Fruit fly (Drosophila melanogaster): ENCODE measurements around the gene CG10979.

CG10979 gene

dm6 chr3R:5778731-5779593 is 15.5 kb upstream of the CG10979 start, which contains the start of gene jagn (continued):
- TF ChIP-seq CG8119 (GFP tag; IDR thresholded peaks at IDR 0.05) (no peak), CG31627 (GFP tag; optimal IDR thresholded peaks at IDR 0.05) (peak; percentile 73), vri (GFP tag; optimal IDR thresholded peaks at IDR 0.05) (no peak), cyc (GFP tag; optimal IDR thresholded peaks at IDR 0.05) (peak; percentile 54), Met (GFP tag; optimal IDR thresholded peaks at IDR 0.05) (peak; percentile 63), lz (GFP tag; optimal IDR thresholded peaks at IDR 0.05) (peak; percentile 58), achi (GFP tag; optimal IDR thresholded peaks at IDR 0.05) (peak; percentile 49), Eip93F (GFP tag; optimal IDR thresholded peaks at IDR 0.05) (no peak), CG7368 (GFP tag; optimal IDR thresholded peaks at IDR 0.05) (no peak), Hr38 (GFP tag; optimal IDR thresholded peaks at IDR 0.05) (no peak), CG1621 (tag; optimal IDR thresholded peaks at IDR 0.05) (no peak), CG3032 (tag; optimal IDR thresholded peaks at IDR 0.05) (peak; percentile 20)

DNA sequence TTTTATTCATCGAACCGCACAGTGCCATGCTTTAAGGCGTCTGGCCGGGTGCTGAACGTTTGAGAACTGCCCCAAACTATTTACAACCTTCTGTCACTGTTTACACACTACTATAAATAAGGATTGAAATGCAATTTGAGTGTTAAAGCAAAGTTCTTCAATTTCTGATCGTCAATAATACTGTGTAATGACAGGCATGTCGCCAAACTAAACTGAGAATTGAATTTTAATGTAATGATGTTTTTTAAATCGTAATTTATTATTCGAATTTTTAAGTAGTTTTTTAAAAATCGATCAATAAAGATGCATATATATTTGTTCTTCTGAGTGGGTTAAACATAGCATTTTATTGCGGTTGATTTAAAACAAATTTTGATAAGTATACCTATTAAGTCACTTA is 13.5 kb upstream of the CG10979 start, which contains the start of gene CG2082:
TSS of gene CG2082 (minus strand) at position 101 of the 400 bp plus-strand sequence.
- TF ChIP-seq CG6792 (GFP tag; optimal IDR thresholded peaks at IDR 0.05) (no peak), fd85E (GFP tag; optimal IDR thresholded peaks at IDR 0.05) (no peak)

dm6 chr3R:5781462-5781861 is 13.0 kb upstream of the CG10979 start, which contains the start of gene kat-60L1:
kat-60L1 (plus strand) TSS chr3R:5781762.
- no peak for TF ChIP-seq Hr39 (GFP tag; optimal IDR thresholded peaks at IDR 0.05)
- TF ChIP-seq OdsH (GFP tag; optimal IDR thresholded peaks at IDR 0.05) = no peak
- TF ChIP-seq Ets21C (GFP tag; optimal IDR thresholded peaks at IDR 0.05) = no peak
- TF ChIP-seq Lpt (GFP tag; optimal IDR thresholded peaks at IDR 0.05) = no peak
- no peak for TF ChIP-seq CG6854 (GFP tag; optimal IDR thresholded peaks at IDR 0.05)
- no peak for TF ChIP-seq Ets96B (tag; optimal IDR thresholded peaks at IDR 0.05)

DNA sequence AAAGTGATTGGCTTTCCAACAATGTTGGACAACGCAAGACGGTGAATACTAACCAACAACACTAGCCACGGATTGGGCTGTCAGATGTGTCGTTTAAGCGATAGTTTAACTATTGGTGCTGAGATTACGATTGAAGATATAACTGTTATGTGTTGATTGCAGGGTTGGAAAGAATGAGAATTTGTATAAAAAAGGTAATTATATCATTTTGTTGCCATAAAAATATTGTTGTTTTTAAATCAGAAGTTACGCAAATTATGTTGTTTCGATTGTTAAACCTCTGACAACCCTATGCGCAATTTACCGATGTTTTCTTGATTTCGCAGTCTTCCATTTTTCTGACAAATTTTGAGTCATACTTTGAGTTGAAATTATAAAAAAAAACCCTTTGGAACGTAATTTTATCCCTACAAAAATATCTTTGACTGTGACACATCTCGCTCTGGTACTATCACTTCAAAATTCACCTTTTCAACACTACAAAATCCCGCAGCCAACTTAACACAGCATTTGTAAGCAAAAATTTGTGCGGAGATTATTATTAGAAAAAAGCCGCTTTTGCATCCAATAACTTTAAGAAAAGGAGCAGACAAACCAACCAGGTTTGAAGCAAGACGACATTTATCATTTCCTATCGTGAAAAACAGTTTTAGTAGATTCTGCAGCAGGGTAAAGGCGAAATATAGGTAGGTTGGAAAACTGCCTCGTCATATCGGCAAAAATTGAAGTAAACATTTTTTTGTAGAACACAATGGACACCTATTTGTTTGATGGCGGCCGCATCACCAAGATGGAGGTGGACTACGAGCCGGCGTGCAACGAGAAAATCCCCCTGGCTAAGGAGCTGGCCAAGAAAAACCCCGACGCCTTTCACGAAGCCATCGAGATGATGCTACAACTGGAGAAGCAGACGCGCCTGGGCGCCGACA is 5.2 kb upstream of the CG10979 start, which contains the start of the genes Hat1 and Rpn5:
TSS of gene Hat1 (minus strand) at position 360 of the 929 bp plus-strand sequence.
TSS of gene Rpn5 (plus strand) at position 469 of the 929 bp plus-strand sequence.
- TF ChIP-seq acj6 (GFP tag; optimal IDR thresholded peaks at IDR 0.05) (peak; percentile 87), CG11762 (GFP tag; optimal IDR thresholded peaks at IDR 0.05; ENCODE audit: insufficient read depth) (peak; percentile 68), CG8632 (GFP tag; optimal IDR thresholded peaks at IDR 0.05) (peak; percentile 77), Gug (GFP tag; IDR thresholded peaks at IDR 0.05) (peak; percentile 59), CG1621 (tag; optimal IDR thresholded peaks at IDR 0.05) (peak; percentile 7), Eip93F (GFP tag; optimal IDR thresholded peaks at IDR 0.05) (no peak), CG7368 (GFP tag; optimal IDR thresholded peaks at IDR 0.05) (peak; percentile 74), Smox (GFP tag; optimal IDR thresholded peaks at IDR 0.05) (peak; percentile 89), Eip78C (GFP tag) (peak; percentile 94), pdm3 (GFP tag; optimal IDR thresholded peaks at IDR 0.05) (peak; percentile 90), svp (GFP tag) (peak; percentile 92), spab (GFP tag; optimal IDR thresholded peaks at IDR 0.05) (peak; percentile 46), Ets21C (GFP tag; optimal IDR thresholded peaks at IDR 0.05) (peak; percentile 90), Blimp-1 (GFP tag; optimal IDR thresholded peaks at IDR 0.05) (peak; percentile 59), CG11902 (GFP tag; optimal IDR thresholded peaks at IDR 0.05) (peak; percentile 81), dac (GFP tag; optimal IDR thresholded peaks at IDR 0.05) (peak; percentile 48), Ets96B (tag; optimal IDR thresholded peaks at IDR 0.05) (peak; percentile 60), achi (GFP tag; optimal IDR thresholded peaks at IDR 0.05) (peak; percentile 94), Sox15 (GFP tag; optimal IDR thresholded peaks at IDR 0.05) (peak; percentile 83), OdsH (GFP tag; optimal IDR thresholded peaks at IDR 0.05) (peak; percentile 92), CG10669 (GFP tag; optimal IDR thresholded peaks at IDR 0.05) (no peak), Met (GFP tag; optimal IDR thresholded peaks at IDR 0.05) (peak; percentile 87), CG6854 (GFP tag; optimal IDR thresholded peaks at IDR 0.05) (no peak), Sox14 (GFP tag; optimal IDR thresholded peaks at IDR 0.05) (peak; percentile 91), Eip75B (GFP tag; optimal IDR thresholded peaks at IDR 0.05) (peak; percentile 92), CG11294 (GFP tag; IDR thresholded peaks at IDR 0.05) (peak; percentile 52; the same call in 1 of the 2 replicates), Hr39 (GFP tag; optimal IDR thresholded peaks at IDR 0.05) (peak; percentile 92), fd85E (GFP tag; optimal IDR thresholded peaks at IDR 0.05) (peak; percentile 72), esn (GFP tag; optimal IDR thresholded peaks at IDR 0.05) (peak; percentile 92), fkh (GFP tag; optimal IDR thresholded peaks at IDR 0.05) (no peak), CG32006 (GFP tag; optimal IDR thresholded peaks at IDR 0.05) (peak; percentile 85)
